Fruit fly (Drosophila melanogaster) whole organism, embryonic: ENCODE data around the gene wdn.

Experiments used
- Atf3 ChIP-seq: fragments of 200-800 bp; sonication (Bioruptor generic); optimal IDR thresholded peaks from 3 replicates; lab custom pipeline; 2016; ENCODE audit warnings: missing biosample characterization, missing genetic modification characterization
- BEAF-32 ChIP-seq: fragments of 200-800 bp; sonication (Bioruptor generic); optimal IDR thresholded peaks from 3 replicates; lab custom pipeline; 2017; ENCODE audit warnings: missing biosample characterization, missing genetic modification characterization, mild to moderate bottlenecking, moderate library complexity, missing genetic modification reagents
- Blimp-1 ChIP-seq: fragments of 200-800 bp; sonication (Bioruptor generic); optimal IDR thresholded peaks from 3 replicates; lab custom pipeline; 2018; ENCODE audit warnings: missing biosample characterization, missing genetic modification characterization, mild to moderate bottlenecking, moderate library complexity, missing genetic modification reagents
- BtbVII ChIP-seq: fragments of 200-800 bp; sonication (Bioruptor generic); optimal IDR thresholded peaks from 3 replicates; lab custom pipeline; 2017; ENCODE audit warnings: missing biosample characterization, mild to moderate bottlenecking, missing genetic modification characterization
- CG11456 ChIP-seq: fragments of 200-800 bp; sonication (Bioruptor generic); IDR thresholded peaks from 3 replicates; pipeline ENCODE4 v1.3.6; 2022; ENCODE audit warnings: missing biosample characterization, missing genetic modification characterization
- CG11723 ChIP-seq: fragments of 200-800 bp; sonication (Bioruptor generic); optimal IDR thresholded peaks from 2 replicates; lab custom pipeline; 2017; ENCODE audit warnings: missing biosample characterization, mild to moderate bottlenecking, missing genetic modification characterization
- CG12155 ChIP-seq: fragments of 200-800 bp; sonication (Bioruptor generic); optimal IDR thresholded peaks from 3 replicates; lab custom pipeline; 2016; ENCODE audit warnings: missing biosample characterization, missing genetic modification characterization
- CG12744 ChIP-seq: fragments of 200-800 bp; sonication (Bioruptor generic); optimal IDR thresholded peaks from 2 replicates; lab custom pipeline; 2016; ENCODE audit warnings: missing biosample characterization, missing genetic modification characterization
- CG12942 ChIP-seq: fragments of 200-800 bp; sonication (Bioruptor generic); optimal IDR thresholded peaks from 3 replicates; lab custom pipeline; 2016; ENCODE audit warnings: missing biosample characterization, missing genetic modification characterization
- CG14014 ChIP-seq: fragments of 200-800 bp; sonication (Bioruptor generic); IDR thresholded peaks from 2 replicates; pipeline ENCODE4 v1.3.6; 2022; ENCODE audit warnings: missing biosample characterization, missing genetic modification characterization
- CG14860 ChIP-seq: fragments of 200-800 bp; sonication (Bioruptor generic); IDR thresholded peaks from 3 replicates; pipeline ENCODE4 v1.3.6; 2022; ENCODE audit warnings: missing biosample characterization, missing genetic modification characterization; ENCODE audit not compliant: partially characterized antibody
- CG1602 ChIP-seq: fragments of 200-800 bp; sonication (Bioruptor generic); optimal IDR thresholded peaks from 3 replicates; lab custom pipeline; 2016; ENCODE audit warnings: missing biosample characterization, missing genetic modification characterization
- CG17912 ChIP-seq: fragments of 200-800 bp; sonication (Bioruptor generic); optimal IDR thresholded peaks from 2 replicates; lab custom pipeline; 2018; ENCODE audit warnings: missing biosample characterization, mild to moderate bottlenecking, missing genetic modification characterization
- CG2199 ChIP-seq: fragments of 200-800 bp; sonication (Bioruptor generic); IDR thresholded peaks from 3 replicates; pipeline ENCODE4 v1.3.6; 2022; ENCODE audit warnings: missing biosample characterization, missing genetic modification characterization
- CG33213 ChIP-seq: fragments of 200-800 bp; sonication (Bioruptor generic); optimal IDR thresholded peaks from 3 replicates; lab custom pipeline; 2016; ENCODE audit warnings: missing biosample characterization, missing genetic modification characterization
- CG3407 ChIP-seq: fragments of 200-800 bp; sonication (Bioruptor generic); optimal IDR thresholded peaks from 2 replicates; lab custom pipeline; 2018; ENCODE audit warnings: missing biosample characterization, mild to moderate bottlenecking, missing genetic modification characterization
- CG3847 ChIP-seq: fragments of 200-800 bp; sonication (Bioruptor generic); IDR thresholded peaks from 2 replicates; pipeline ENCODE4 v1.3.6; 2022; ENCODE audit warnings: missing biosample characterization, missing genetic modification characterization
- CG42726 ChIP-seq: fragments of 200-800 bp; sonication (Bioruptor generic); IDR thresholded peaks from 2 replicates; pipeline ENCODE4 v1.3.6; 2022; ENCODE audit warnings: missing biosample characterization, missing genetic modification characterization; ENCODE audit not compliant: partially characterized antibody
- CG4424 ChIP-seq: fragments of 200-800 bp; sonication (Bioruptor generic); optimal IDR thresholded peaks from 3 replicates; lab custom pipeline; 2016; ENCODE audit warnings: missing biosample characterization, missing genetic modification characterization
- CG7839 ChIP-seq: fragments of 200-800 bp; sonication (Bioruptor generic); optimal IDR thresholded peaks from 3 replicates; lab custom pipeline; 2018; ENCODE audit warnings: missing biosample characterization, mild to moderate bottlenecking, missing genetic modification characterization, moderate library complexity
- CG7987 ChIP-seq: fragments of 200-800 bp; sonication (Bioruptor generic); optimal IDR thresholded peaks from 2 replicates; lab custom pipeline; 2018; ENCODE audit warnings: missing biosample characterization, mild to moderate bottlenecking, missing genetic modification characterization, moderate library complexity
- CHES-1-like ChIP-seq: fragments of 200-800 bp; sonication (Bioruptor generic); optimal IDR thresholded peaks from 2 replicates; lab custom pipeline; 2016; ENCODE audit warnings: missing biosample characterization, missing genetic modification characterization
- Camta ChIP-seq: fragments of 200-800 bp; sonication (Bioruptor generic); optimal IDR thresholded peaks from 2 replicates; lab custom pipeline; 2016; ENCODE audit warnings: missing biosample characterization, missing genetic modification characterization
- Dad ChIP-seq: fragments of 200-800 bp; sonication (Bioruptor generic); optimal IDR thresholded peaks from 3 replicates; lab custom pipeline; 2016; ENCODE audit warnings: missing biosample characterization, missing genetic modification characterization
- E2f2 ChIP-seq: fragments of 200-800 bp; sonication (Bioruptor generic); IDR thresholded peaks from 2 replicates; pipeline ENCODE4 v1.3.6; 2022; ENCODE audit warnings: missing biosample characterization, missing genetic modification characterization
- Eip74EF ChIP-seq, 2 experiments: fragments of 200-800 bp in 1 of 2; fragments of >200 bp in 1 of 2; sonication (Bioruptor generic) in 1 of 2; optimal IDR thresholded peaks; 2 replicates each; lab custom pipeline; 2017 to 2019; ENCODE audit warnings: missing biosample characterization in 2 of 2, missing genetic modification characterization in 2 of 2, mild to moderate bottlenecking in 1 of 2, moderate library complexity in 1 of 2
- Ets65A ChIP-seq: fragments of 200-800 bp; sonication (Bioruptor generic); peaks from one replicate; lab custom pipeline; 2016; ENCODE audit warnings: missing biosample characterization, missing genetic modification characterization
- Ets97D ChIP-seq: fragments of 200-800 bp; sonication (Bioruptor generic); optimal IDR thresholded peaks from 3 replicates; lab custom pipeline; 2016; ENCODE audit warnings: missing biosample characterization, missing genetic modification characterization
- HHEX ChIP-seq: fragments of 200-800 bp; sonication (Bioruptor generic); optimal IDR thresholded peaks from 3 replicates; lab custom pipeline; 2017; ENCODE audit warnings: missing biosample characterization, mild to moderate bottlenecking, missing genetic modification characterization, missing genetic modification reagents
- Hey ChIP-seq: fragments of 200-800 bp; sonication (Bioruptor generic); optimal IDR thresholded peaks from 3 replicates; lab custom pipeline; 2018; ENCODE audit warnings: missing biosample characterization, mild to moderate bottlenecking, missing genetic modification characterization
- Nf-YA ChIP-seq: fragments of 200-800 bp; sonication (Bioruptor generic); IDR thresholded peaks from 2 replicates; pipeline ENCODE4 v1.3.6; 2022; ENCODE audit warnings: missing biosample characterization, missing genetic modification characterization
- Rx ChIP-seq: fragments of 200-800 bp; sonication (Bioruptor generic); IDR thresholded peaks from 2 replicates; pipeline ENCODE4 v1.3.6; 2022; ENCODE audit warnings: missing biosample characterization, missing genetic modification characterization
- Stat92E ChIP-seq, 3 experiments: fragments of >200 bp in 2 of 3; fragments of 200-800 bp in 1 of 3; sonication (Bioruptor generic) in 1 of 3; optimal IDR thresholded peaks; 2 replicates each; lab custom pipeline; 2017 to 2019; ENCODE audit warnings: missing biosample characterization in 3 of 3, missing genetic modification characterization in 3 of 3, mild to moderate bottlenecking in 1 of 3, moderate library complexity in 1 of 3
- ase ChIP-seq: fragments of 200-800 bp; sonication (Bioruptor generic); IDR thresholded peaks from 3 replicates; pipeline ENCODE4 v1.3.6; 2022; ENCODE audit warnings: missing biosample characterization, missing genetic modification characterization
- bab2 ChIP-seq: fragments of 200-800 bp; sonication (Bioruptor generic); optimal IDR thresholded peaks from 2 replicates; lab custom pipeline; 2016; ENCODE audit warnings: missing biosample characterization, missing genetic modification characterization
- bsh ChIP-seq, 2 experiments: fragments of 200-800 bp; sonication (Bioruptor generic); optimal IDR thresholded peaks; 2 replicates each; lab custom pipeline; 2017 to 2018; ENCODE audit warnings: mild to moderate bottlenecking in 2 of 2, missing biosample characterization in 2 of 2, missing genetic modification characterization in 2 of 2, moderate library complexity in 1 of 2
- en ChIP-seq: fragments of 200-800 bp; sonication (Bioruptor generic); optimal IDR thresholded peaks from 2 replicates; lab custom pipeline; 2016; ENCODE audit warnings: missing biosample characterization, missing genetic modification characterization
- hkb ChIP-seq, 2 experiments: fragments of 200-800 bp in 1 of 2; fragments of >200 bp in 1 of 2; sonication (Bioruptor generic) in 1 of 2; IDR thresholded peaks in 1 of 2; optimal IDR thresholded peaks in 1 of 2; 2 replicates each; pipeline versions ENCODE4 v1.3.6 to Lab custom; 2017 to 2022; ENCODE audit warnings: missing biosample characterization in 1 of 2, missing genetic modification characterization in 1 of 2
- lilli ChIP-seq: fragments of 200-800 bp; sonication (Bioruptor generic); optimal IDR thresholded peaks from 3 replicates; lab custom pipeline; 2016; ENCODE audit warnings: missing biosample characterization, missing genetic modification characterization
- p53 ChIP-seq: fragments of 200-800 bp; sonication (Bioruptor generic); optimal IDR thresholded peaks from 2 replicates; lab custom pipeline; 2016; ENCODE audit warnings: missing biosample characterization, missing genetic modification characterization
- sc ChIP-seq, 3 experiments: fragments of >200 bp in 2 of 3; fragments of 200-800 bp in 1 of 3; sonication (Bioruptor generic) in 1 of 3; optimal IDR thresholded peaks; 2 replicates in 2 of 3; 3 replicates in 1 of 3; lab custom pipeline; 2017; ENCODE audit warnings: mild to moderate bottlenecking in 1 of 3, missing biosample characterization in 1 of 3, missing genetic modification characterization in 1 of 3, missing genetic modification reagents in 1 of 3
- sob ChIP-seq: fragments of 200-800 bp; sonication (Bioruptor generic); IDR thresholded peaks from 2 replicates; pipeline ENCODE4 v1.3.6; 2022; ENCODE audit warnings: missing biosample characterization, missing genetic modification characterization
- sug ChIP-seq: fragments of 200-800 bp; optimal IDR thresholded peaks from 2 replicates; lab custom pipeline; 2019; ENCODE audit warnings: missing biosample characterization, mild to moderate bottlenecking, missing genetic modification characterization, moderate library complexity
- tll ChIP-seq, 2 experiments: fragments of 200-800 bp in 1 of 2; fragments of >200 bp in 1 of 2; sonication (Bioruptor generic) in 1 of 2; optimal IDR thresholded peaks; 2 replicates each; lab custom pipeline; 2017 to 2019; ENCODE audit warnings: missing biosample characterization in 2 of 2, missing genetic modification characterization in 2 of 2, mild to moderate bottlenecking in 1 of 2, moderate library complexity in 1 of 2
- unc-4 ChIP-seq: fragments of 200-800 bp; sonication (Bioruptor generic); IDR thresholded peaks from 2 replicates; pipeline ENCODE4 v1.3.6; 2022; ENCODE audit warnings: missing biosample characterization, missing genetic modification characterization; ENCODE audit not compliant: partially characterized antibody
- vvl ChIP-seq: fragments of 200-800 bp; sonication (Bioruptor generic); IDR thresholded peaks from 2 replicates; pipeline ENCODE4 v1.3.6; 2022; ENCODE audit warnings: missing biosample characterization, missing genetic modification characterization

wdn gene

dm6 chr3R:28844611-28845376, 33.7 kb upstream of the wdn start, which contains the start of the genes Apc and spg (continued):
- TF ChIP-seq hkb (optimal IDR thresholded peaks at IDR 0.05; lab: Kevin White, UChicago): no peak
- TF ChIP-seq hkb (GFP tag; IDR thresholded peaks at IDR 0.05; lab: Robert Waterston, UW): peak; percentile 77
- TF ChIP-seq Eip74EF (GFP tag; optimal IDR thresholded peaks at IDR 0.05; lab: Kevin White, UChicago): peak in 1 of 2 experiments; percentile 8
- TF ChIP-seq CG2199 (GFP tag; lab: Robert Waterston, UW): 0 out of 3 replicates have a peak, but pooled peaks have one; percentile 44
- TF ChIP-seq CG7987: peak; percentile 76
- no peak for TF ChIP-seq ase (GFP tag; lab: Robert Waterston, UW)
- peak; percentile 64 for TF ChIP-seq bab2
- TF ChIP-seq bsh (GFP tag; optimal IDR thresholded peaks at IDR 0.05; lab: Kevin White, UChicago): peak; percentile 18 to 62
- no peak for TF ChIP-seq CG12744
- TF ChIP-seq CG7839 (tag; lab: Kevin White, UChicago): peak; percentile 8
- TF ChIP-seq CHES-1-like (GFP tag; lab: Kevin White, UChicago): peak; percentile 47
- TF ChIP-seq Hey (tag; lab: Kevin White, UChicago): peak; percentile 23
- peak; percentile 57 for TF ChIP-seq CG3407 (GFP tag; lab: Kevin White, UChicago)
- TF ChIP-seq CG1602 (GFP tag; lab: Kevin White, UChicago): no peak
- TF ChIP-seq vvl (GFP tag; lab: Robert Waterston, UW): peak; percentile 40
- peak; percentile 71 for TF ChIP-seq CG3847
- TF ChIP-seq sc (optimal IDR thresholded peaks at IDR 0.05; lab: Kevin White, UChicago): no peak
- no peak for TF ChIP-seq sc (GFP tag; optimal IDR thresholded peaks at IDR 0.05; lab: Kevin White, UChicago)
- TF ChIP-seq Atf3: peak; percentile 4
- TF ChIP-seq BtbVII (GFP tag; lab: Kevin White, UChicago): peak; percentile 74
- TF ChIP-seq CG17912: peak; percentile 63
- no peak for TF ChIP-seq p53
- TF ChIP-seq lilli (GFP tag; lab: Kevin White, UChicago): peak; percentile 34
- peak; percentile 71 for TF ChIP-seq CG33213 (GFP tag; lab: Kevin White, UChicago)
- TF ChIP-seq CG42726 (GFP tag; lab: Robert Waterston, UW): peak; percentile 69
- peak; percentile 92 for TF ChIP-seq BEAF-32 (GFP tag; lab: Kevin White, UChicago)
- TF ChIP-seq CG11456 (GFP tag; lab: Robert Waterston, UW): no peak
- peak; percentile 63 for TF ChIP-seq Ets97D (GFP tag; lab: Kevin White, UChicago)
- no peak for TF ChIP-seq Dad
- TF ChIP-seq sob: peak; percentile 20; the same call in 1 of the 2 replicates
- TF ChIP-seq unc-4: peak; percentile 72
- TF ChIP-seq tll (GFP tag; optimal IDR thresholded peaks at IDR 0.05; lab: Kevin White, UChicago): no peak
- TF ChIP-seq sug (tag; lab: Kevin White, UChicago): peak; percentile 93
- no peak for TF ChIP-seq Blimp-1
- peak; percentile 27 for TF ChIP-seq Camta (GFP tag; lab: Kevin White, UChicago)
- 0 out of 2 replicates have a peak, but pooled peaks have one; percentile 19 for TF ChIP-seq Nf-YA (GFP tag; lab: Robert Waterston, UW)
- peak; percentile 84 for TF ChIP-seq Ets65A (GFP tag; lab: Kevin White, UChicago)
- TF ChIP-seq E2f2 (GFP tag; lab: Robert Waterston, UW): peak; percentile 49
- peak in 1 of 3 experiments; percentile 65 for TF ChIP-seq Stat92E (GFP tag; optimal IDR thresholded peaks at IDR 0.05; lab: Kevin White, UChicago)
- peak; percentile 49; the same call in 1 of the 2 replicates for TF ChIP-seq CG14014 (GFP tag; lab: Robert Waterston, UW)
- peak; percentile 53; the same call in 2 of the 3 replicates for TF ChIP-seq CG14860 (GFP tag; lab: Robert Waterston, UW)
- peak; percentile 25; the same call in 1 of the 2 replicates for TF ChIP-seq Rx (GFP tag; lab: Robert Waterston, UW)
- peak; percentile 42 for TF ChIP-seq HHEX
- peak; percentile 22 for TF ChIP-seq en (GFP tag; lab: Kevin White, UChicago)
- peak; percentile 47 for TF ChIP-seq CG12155 (GFP tag; lab: Kevin White, UChicago)
- TF ChIP-seq CG12942 (GFP tag; lab: Kevin White, UChicago): peak; percentile 10
- peak; percentile 51 for TF ChIP-seq CG11723 (GFP tag; lab: Kevin White, UChicago)
- peak; percentile 12 for TF ChIP-seq CG4424 (GFP tag; lab: Kevin White, UChicago)
